Worm (Caenorhabditis elegans): Measurements from ENCODE around the gene clc-31.

Gene clc-31

DNA sequence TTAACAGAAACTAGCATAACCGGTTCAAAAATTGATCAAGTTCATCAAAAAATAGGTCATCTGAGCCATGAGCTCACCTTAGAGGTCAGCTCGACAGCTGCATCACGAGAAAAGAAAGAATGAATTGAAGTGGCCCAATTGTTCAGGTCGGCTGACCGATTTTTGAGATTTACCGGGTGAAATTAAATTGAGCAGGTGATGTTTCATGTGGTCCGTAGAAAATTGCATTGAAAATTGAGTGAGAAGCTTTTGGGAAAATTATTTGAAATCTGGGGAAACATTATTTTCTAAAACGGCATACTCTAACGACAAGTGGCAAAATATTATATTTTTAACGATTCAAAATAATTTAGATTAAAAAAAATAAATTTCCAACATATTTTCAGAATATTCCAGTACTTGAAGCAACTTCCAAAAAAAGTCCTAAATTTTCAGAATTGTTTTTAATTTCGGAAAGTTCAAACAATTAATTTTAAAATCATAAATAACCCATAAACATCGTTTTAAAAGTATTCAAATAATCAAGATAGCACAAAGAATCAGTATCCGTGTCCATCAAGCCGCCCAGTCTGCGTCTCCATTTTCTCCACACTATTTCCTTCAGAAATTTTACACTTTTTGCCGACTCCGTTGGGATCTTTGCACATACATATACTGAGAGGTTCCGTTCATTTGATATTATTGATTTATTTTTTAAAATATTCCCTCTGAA, 14.5 kb upstream of the clc-31 start, which contains the start of gene sgcb-1:
Gene sgcb-1, plus strand, starts transcription at position 662 of the 712 bp plus-strand sequence.
- TF ChIP-seq B0310.2 (tag; optimal IDR thresholded peaks at IDR 0.05): no peak
- no peak for TF ChIP-seq tbx-37 (GFP tag; conservative IDR thresholded peaks at IDR 0.05)
- TF ChIP-seq ets-7 (tag; optimal IDR thresholded peaks at IDR 0.05): no peak
- TF ChIP-seq aly-1 (tag; optimal IDR thresholded peaks at IDR 0.05): no peak
- TF ChIP-seq ceh-13 (GFP tag; optimal IDR thresholded peaks at IDR 0.05): no peak
- no peak for TF ChIP-seq scrt-1 (GFP tag; IDR thresholded peaks at IDR 0.05)
- no peak for TF ChIP-seq pes-1 (GFP tag; IDR thresholded peaks at IDR 0.05)

DNA sequence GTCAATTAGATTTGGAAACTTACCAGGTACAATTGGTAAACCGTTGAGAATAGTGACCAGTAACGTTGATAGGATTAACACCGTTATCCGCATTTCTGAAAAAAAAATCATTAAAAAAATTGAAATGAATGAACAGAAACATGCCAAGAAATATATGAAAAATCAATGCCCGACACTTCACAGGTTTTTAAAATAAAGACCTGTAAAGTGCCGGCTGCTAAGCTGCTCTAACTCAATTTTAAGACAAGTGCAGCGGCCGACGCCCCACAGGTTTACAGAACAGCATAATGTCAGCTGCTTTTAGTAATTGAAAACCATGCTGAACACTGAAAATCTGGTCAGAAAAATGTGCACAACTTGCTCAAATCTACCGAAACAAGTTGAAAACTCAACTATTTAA, 7.9 kb upstream of the clc-31 start, which contains the start of gene cbn-1:
Gene cbn-1, minus strand, starts transcription at position 101 of the 400 bp plus-strand sequence.
- no peak for TF ChIP-seq tra-4 (tag; optimal IDR thresholded peaks at IDR 0.05)
- no peak for TF ChIP-seq hmbx-1 (tag; optimal IDR thresholded peaks at IDR 0.05)
- TF ChIP-seq aly-1 (tag; optimal IDR thresholded peaks at IDR 0.05): no peak
- TF ChIP-seq hmg-4 (GFP tag; optimal IDR thresholded peaks at IDR 0.05): no peak
- TF ChIP-seq B0310.2 (tag; optimal IDR thresholded peaks at IDR 0.05): no peak
- no peak for TF ChIP-seq ceh-36 (tag; optimal IDR thresholded peaks at IDR 0.05)
- no peak for TF ChIP-seq F13C5.2 (tag; optimal IDR thresholded peaks at IDR 0.05)
- no peak for TF ChIP-seq ama-1 (optimal IDR thresholded peaks at IDR 0.05)
- TF ChIP-seq ets-7 (tag; optimal IDR thresholded peaks at IDR 0.05): no peak
- no peak for TF ChIP-seq sea-1 (GFP tag; conservative IDR thresholded peaks at IDR 0.05)
- TF ChIP-seq ceh-13 (GFP tag; optimal IDR thresholded peaks at IDR 0.05): no peak
- TF ChIP-seq scrt-1 (GFP tag; IDR thresholded peaks at IDR 0.05): no peak
- TF ChIP-seq tbx-11 (GFP tag; IDR thresholded peaks at IDR 0.05): no peak
- no peak for TF ChIP-seq hnd-1 (tag; optimal IDR thresholded peaks at IDR 0.05)
- no peak for TF ChIP-seq tbx-37 (GFP tag; conservative IDR thresholded peaks at IDR 0.05)

DNA sequence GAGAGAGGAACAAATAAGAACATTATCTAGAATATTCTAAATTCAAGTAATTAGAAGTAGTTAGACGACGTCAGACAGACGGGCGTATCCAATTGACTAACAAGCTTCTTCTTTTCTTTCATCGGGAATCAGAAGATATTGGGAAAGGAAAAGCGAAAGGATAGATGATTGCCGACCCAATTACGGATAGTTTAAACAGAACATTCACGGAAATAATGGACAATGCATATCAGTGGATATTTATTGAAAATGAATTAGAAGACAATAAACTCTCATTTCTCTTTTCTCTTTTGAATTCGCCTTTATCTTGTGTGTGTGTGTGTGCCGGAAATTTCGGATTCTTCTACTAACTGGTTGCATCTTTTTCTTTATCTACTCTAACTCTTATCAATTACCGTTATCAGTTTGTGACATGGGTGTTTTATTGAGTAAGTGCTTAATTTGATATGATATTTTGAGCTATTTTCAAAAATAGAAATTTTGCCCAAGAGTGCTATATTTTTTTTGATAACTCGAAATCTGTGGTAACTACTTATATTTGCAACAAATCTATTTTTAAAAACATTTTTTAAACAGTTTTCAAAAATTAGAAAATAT, 6.4 kb upstream of the clc-31 start:
- no peak for TF ChIP-seq F13C5.2 (tag; optimal IDR thresholded peaks at IDR 0.05)
- no peak for TF ChIP-seq tbx-37 (GFP tag; conservative IDR thresholded peaks at IDR 0.05)
- no peak for TF ChIP-seq pes-1 (GFP tag; IDR thresholded peaks at IDR 0.05)
- TF ChIP-seq aly-1 (tag; optimal IDR thresholded peaks at IDR 0.05): no peak
- no peak for TF ChIP-seq ceh-36 (tag; optimal IDR thresholded peaks at IDR 0.05)
- TF ChIP-seq ets-7 (tag; optimal IDR thresholded peaks at IDR 0.05): no peak
- no peak for TF ChIP-seq hnd-1 (tag; optimal IDR thresholded peaks at IDR 0.05)
- TF ChIP-seq scrt-1 (GFP tag; IDR thresholded peaks at IDR 0.05): no peak
- no peak for TF ChIP-seq ceh-13 (GFP tag; optimal IDR thresholded peaks at IDR 0.05)
- no peak for TF ChIP-seq tra-4 (tag; optimal IDR thresholded peaks at IDR 0.05)
- TF ChIP-seq ama-1 (optimal IDR thresholded peaks at IDR 0.05): no peak
- TF ChIP-seq hmg-4 (GFP tag; optimal IDR thresholded peaks at IDR 0.05): no peak
- TF ChIP-seq B0310.2 (tag; optimal IDR thresholded peaks at IDR 0.05): no peak

DNA sequence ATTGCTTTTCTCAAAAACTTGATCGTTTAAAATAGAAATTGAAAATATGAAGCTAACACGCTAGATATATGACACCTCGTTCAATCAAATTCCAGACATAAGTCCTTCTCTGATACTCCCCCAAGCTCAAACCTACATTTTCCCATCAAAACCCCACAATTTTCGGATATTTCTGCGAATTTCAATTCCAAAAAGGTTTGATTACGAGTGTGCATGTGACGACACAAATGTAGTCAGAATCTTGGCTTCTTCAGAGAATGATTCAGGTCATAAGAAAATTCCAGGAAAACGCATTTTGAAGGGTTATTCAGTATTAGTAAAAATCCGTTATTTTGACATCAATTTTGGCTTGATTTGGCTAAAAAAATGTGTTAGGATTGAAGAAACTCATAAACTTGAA, 5.5 kb upstream of the clc-31 start:
- TF ChIP-seq tbx-11 (GFP tag; IDR thresholded peaks at IDR 0.05) (no peak), scrt-1 (GFP tag; IDR thresholded peaks at IDR 0.05) (no peak), sea-1 (GFP tag; conservative IDR thresholded peaks at IDR 0.05) (no peak), pes-1 (GFP tag; IDR thresholded peaks at IDR 0.05) (no peak), flt-1 (GFP tag; IDR thresholded peaks at IDR 0.05) (no peak), ceh-13 (GFP tag; optimal IDR thresholded peaks at IDR 0.05) (no peak), hmg-4 (GFP tag; optimal IDR thresholded peaks at IDR 0.05) (no peak), ets-7 (tag; optimal IDR thresholded peaks at IDR 0.05) (no peak), hnd-1 (tag; optimal IDR thresholded peaks at IDR 0.05) (no peak), aly-1 (tag; optimal IDR thresholded peaks at IDR 0.05) (no peak), hmbx-1 (tag; optimal IDR thresholded peaks at IDR 0.05) (no peak), tbx-37 (GFP tag; conservative IDR thresholded peaks at IDR 0.05) (no peak), ceh-36 (tag; optimal IDR thresholded peaks at IDR 0.05) (no peak)

DNA sequence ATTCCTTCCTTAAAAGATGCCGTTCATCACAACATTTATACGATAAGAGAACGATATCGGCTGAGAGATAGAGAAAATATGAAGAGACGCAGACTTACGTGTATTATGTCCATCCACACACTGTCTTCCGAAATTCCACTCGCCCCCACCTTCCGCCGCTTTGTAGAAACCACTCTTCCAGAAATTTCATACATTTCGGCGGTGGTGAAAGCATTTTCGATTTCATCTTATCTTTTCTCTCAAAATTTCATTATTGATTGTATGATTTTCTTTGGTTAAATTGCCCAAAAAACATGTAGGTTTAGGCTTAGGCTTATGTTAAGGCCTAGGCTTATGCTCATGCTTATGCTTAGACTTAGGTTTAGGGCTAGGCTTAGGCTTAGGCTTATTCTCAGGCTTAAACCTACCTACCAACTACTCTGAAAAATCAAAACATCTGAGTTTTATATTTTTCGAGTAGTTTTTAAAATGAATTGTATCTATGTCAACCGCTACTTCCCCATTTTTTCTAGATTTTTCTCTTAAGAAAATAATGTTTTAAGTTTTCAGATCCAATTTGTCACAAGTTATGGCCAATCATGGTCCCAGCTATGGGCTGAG, 3.0 kb upstream of the clc-31 start, which contains the start of gene cpn-2:
Gene cpn-2, plus strand, starts transcription at position 550 of the 600 bp plus-strand sequence.
- TF ChIP-seq ceh-36 (tag; optimal IDR thresholded peaks at IDR 0.05) (no peak), hmbx-1 (tag; optimal IDR thresholded peaks at IDR 0.05) (no peak), ets-7 (tag; optimal IDR thresholded peaks at IDR 0.05) (no peak), ama-1 (optimal IDR thresholded peaks at IDR 0.05) (no peak), tra-4 (tag; optimal IDR thresholded peaks at IDR 0.05) (no peak), hmg-4 (GFP tag; optimal IDR thresholded peaks at IDR 0.05) (no peak), pes-1 (GFP tag; IDR thresholded peaks at IDR 0.05) (no peak)

DNA sequence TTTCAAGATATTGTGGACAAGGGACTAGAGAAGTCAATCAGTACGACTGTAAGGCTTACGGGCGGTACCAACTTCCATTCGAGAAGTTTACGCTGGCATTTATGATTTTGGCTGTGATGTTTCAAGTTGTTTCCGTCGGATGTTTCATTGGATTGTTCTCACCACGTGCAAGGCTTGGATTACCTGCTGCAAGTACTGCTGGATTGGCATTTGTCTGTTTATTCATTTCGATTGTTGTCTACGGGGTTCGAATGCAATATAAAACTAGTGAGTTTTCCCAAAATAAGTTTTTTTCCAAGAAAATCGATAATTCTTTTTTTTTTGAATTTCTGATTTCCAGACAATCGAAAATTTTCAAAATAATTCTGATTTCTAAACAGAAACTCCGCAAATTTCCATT, 390 bp downstream of the clc-31 start:
- TF ChIP-seq ets-7 (tag; optimal IDR thresholded peaks at IDR 0.05) (no peak), B0310.2 (tag; optimal IDR thresholded peaks at IDR 0.05) (no peak), scrt-1 (GFP tag; IDR thresholded peaks at IDR 0.05) (no peak), aly-1 (tag; optimal IDR thresholded peaks at IDR 0.05) (no peak), hmbx-1 (tag; optimal IDR thresholded peaks at IDR 0.05) (no peak), hnd-1 (tag; optimal IDR thresholded peaks at IDR 0.05) (no peak), ceh-36 (tag; optimal IDR thresholded peaks at IDR 0.05) (no peak)

DNA sequence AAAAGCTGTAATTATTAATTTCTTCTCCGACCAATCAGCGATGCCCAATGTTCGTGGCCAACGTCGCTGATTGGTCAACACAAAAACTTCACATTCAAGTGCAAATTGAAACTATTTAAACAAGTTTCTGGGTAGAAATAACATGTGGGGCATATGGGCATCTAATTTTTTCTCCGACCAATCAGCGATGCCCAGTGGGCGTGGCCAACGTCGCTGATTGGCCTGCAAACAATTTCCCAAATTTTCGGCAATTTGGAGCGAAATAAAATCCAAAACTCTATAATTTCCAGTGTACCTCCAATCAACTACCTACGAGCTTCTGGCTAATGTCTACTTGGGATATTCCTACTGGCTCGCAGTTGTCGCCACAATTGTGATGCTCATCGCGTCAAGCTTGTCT, 958 bp downstream of the clc-31 start:
- TF ChIP-seq hnd-1 (tag; optimal IDR thresholded peaks at IDR 0.05): no peak
- no peak for TF ChIP-seq tbx-11 (GFP tag; IDR thresholded peaks at IDR 0.05)
- no peak for TF ChIP-seq ama-1 (optimal IDR thresholded peaks at IDR 0.05)
- TF ChIP-seq ceh-13 (GFP tag; optimal IDR thresholded peaks at IDR 0.05): no peak
- no peak for TF ChIP-seq pes-1 (GFP tag; IDR thresholded peaks at IDR 0.05)
- no peak for TF ChIP-seq tbx-37 (GFP tag; conservative IDR thresholded peaks at IDR 0.05)
- TF ChIP-seq ceh-36 (tag; optimal IDR thresholded peaks at IDR 0.05): no peak
- TF ChIP-seq hmg-4 (GFP tag; optimal IDR thresholded peaks at IDR 0.05): no peak
- TF ChIP-seq aly-1 (tag; optimal IDR thresholded peaks at IDR 0.05): no peak
- TF ChIP-seq F13C5.2 (tag; optimal IDR thresholded peaks at IDR 0.05): no peak
- no peak for TF ChIP-seq ets-7 (tag; optimal IDR thresholded peaks at IDR 0.05)
- no peak for TF ChIP-seq tra-4 (tag; optimal IDR thresholded peaks at IDR 0.05)
- no peak for TF ChIP-seq B0310.2 (tag; optimal IDR thresholded peaks at IDR 0.05)
- TF ChIP-seq scrt-1 (GFP tag; IDR thresholded peaks at IDR 0.05): no peak
- no peak for TF ChIP-seq flt-1 (GFP tag; IDR thresholded peaks at IDR 0.05)
- no peak for TF ChIP-seq sea-1 (GFP tag; conservative IDR thresholded peaks at IDR 0.05)
- no peak for TF ChIP-seq hmbx-1 (tag; optimal IDR thresholded peaks at IDR 0.05)
